Fruit fly (Drosophila melanogaster) whole organism: ENCODE data around the gene CG3281.

Source experiments
- CG8478 ChIP-seq: fragments of >200 bp; optimal IDR thresholded peaks from 2 replicates; lab custom pipeline; 2018; ENCODE audit warnings: inconsistent platforms
- Dll ChIP-seq: fragments of >200 bp; optimal IDR thresholded peaks from 2 replicates; lab custom pipeline; 2017
- pan ChIP-seq: fragments of >200 bp; optimal IDR thresholded peaks from 2 replicates; lab custom pipeline; 2017
- psq ChIP-seq: fragments of >200 bp; optimal IDR thresholded peaks from 2 replicates; lab custom pipeline; 2017

- TF ChIP-seq psq (lab: Kevin White, UChicago): no peak
- no peak for TF ChIP-seq Dll (lab: Kevin White, UChicago)
- TF ChIP-seq CG8478 (lab: Kevin White, UChicago): no peak
- TF ChIP-seq pan (lab: Kevin White, UChicago): no peak
These were observed 47.7 kb upstream of the CG3281 start, which contains the start of the genes KLHL18 and GCC185 for dm6 chr3R:12010202-12010824.
